Worm (Caenorhabditis elegans): ENCODE measurements around the gene F54D1.1.

The F54D1.1 gene

ce11 chrIV:11304970-11305369 is 43.3 kb downstream of the F54D1.1 start:
- TF ChIP-seq sma-9 (GFP tag; optimal IDR thresholded peaks at IDR 0.05), result no peak
- no peak for TF ChIP-seq sma-9 (tag; optimal IDR thresholded peaks at IDR 0.05)
- no peak for TF ChIP-seq ZK546.5 (tag; optimal IDR thresholded peaks at IDR 0.05)
- TF ChIP-seq nhr-237 (tag; optimal IDR thresholded peaks at IDR 0.05), result no peak
- no peak for TF ChIP-seq mbf-1 (tag; optimal IDR thresholded peaks at IDR 0.05)
- no peak for TF ChIP-seq nhr-11 (tag; optimal IDR thresholded peaks at IDR 0.05)
- no peak for TF ChIP-seq sem-4 (tag; optimal IDR thresholded peaks at IDR 0.05)
- TF ChIP-seq nhr-6 (tag; optimal IDR thresholded peaks at IDR 0.05), result no peak
- no peak for TF ChIP-seq blmp-1 (tag; optimal IDR thresholded peaks at IDR 0.05; ENCODE audit: insufficient read depth)
- no peak for TF ChIP-seq elt-1 (tag; optimal IDR thresholded peaks at IDR 0.05)
- TF ChIP-seq ztf-1 (GFP tag; conservative IDR thresholded peaks at IDR 0.05), result no peak
- no peak for TF ChIP-seq fos-1 (tag; optimal IDR thresholded peaks at IDR 0.05)
- no peak for TF ChIP-seq egl-27 (tag; optimal IDR thresholded peaks at IDR 0.05)
- no peak for TF ChIP-seq nhr-10 (tag; optimal IDR thresholded peaks at IDR 0.05)
- TF ChIP-seq ama-1 (optimal IDR thresholded peaks at IDR 0.05), result no peak
- TF ChIP-seq nhr-77 (tag; optimal IDR thresholded peaks at IDR 0.05), result no peak
- no peak for TF ChIP-seq ztf-4 (tag; optimal IDR thresholded peaks at IDR 0.05)
- no peak for TF ChIP-seq nhr-129 (tag; optimal IDR thresholded peaks at IDR 0.05)
- TF ChIP-seq sma-3 (GFP tag; optimal IDR thresholded peaks at IDR 0.05), result no peak

- TF ChIP-seq gmeb-1 (tag; optimal IDR thresholded peaks at IDR 0.05), result no peak
- TF ChIP-seq fos-1 (tag; optimal IDR thresholded peaks at IDR 0.05), result peak; percentile 10
Measured at ce11 chrIV:11306548-11306947, 44.9 kb downstream of the F54D1.1 start, which contains the start of gene B0035.13. TSS of gene B0035.13 (minus strand) at chrIV:11306720.

- no peak for TF ChIP-seq crh-2 (tag; optimal IDR thresholded peaks at IDR 0.05)
- TF ChIP-seq nhr-25 (tag; optimal IDR thresholded peaks at IDR 0.05), result no peak
- TF ChIP-seq nhr-21 (tag; optimal IDR thresholded peaks at IDR 0.05), result no peak
- TF ChIP-seq ama-1 (optimal IDR thresholded peaks at IDR 0.05), result no peak
- TF ChIP-seq lin-13 (GFP tag; optimal IDR thresholded peaks at IDR 0.05), result no peak
- no peak for TF ChIP-seq mbf-1 (tag; optimal IDR thresholded peaks at IDR 0.05)
- no peak for TF ChIP-seq nhr-237 (tag; optimal IDR thresholded peaks at IDR 0.05)
- no peak for TF ChIP-seq sem-4 (tag; optimal IDR thresholded peaks at IDR 0.05)
- no peak for TF ChIP-seq sma-3 (GFP tag; optimal IDR thresholded peaks at IDR 0.05)
- TF ChIP-seq unc-55 (GFP tag; optimal IDR thresholded peaks at IDR 0.05), result no peak
Measured at ce11 chrIV:11307770-11308169, 46.1 kb downstream of the F54D1.1 start.

- TF ChIP-seq nhr-237 (tag; optimal IDR thresholded peaks at IDR 0.05) (no peak), nhr-21 (tag; optimal IDR thresholded peaks at IDR 0.05) (no peak), nhr-11 (tag; optimal IDR thresholded peaks at IDR 0.05) (no peak), unc-55 (GFP tag; optimal IDR thresholded peaks at IDR 0.05) (peak; percentile 56), alr-1 (tag; optimal IDR thresholded peaks at IDR 0.05) (no peak), mab-5 (tag; optimal IDR thresholded peaks at IDR 0.05) (no peak), unc-39 (tag; optimal IDR thresholded peaks at IDR 0.05) (no peak), mdl-1 (tag; optimal IDR thresholded peaks at IDR 0.05) (no peak), elt-1 (tag; optimal IDR thresholded peaks at IDR 0.05) (no peak), sem-4 (tag; optimal IDR thresholded peaks at IDR 0.05) (no peak), R02D3.7 (tag; optimal IDR thresholded peaks at IDR 0.05) (no peak), dmd-4 (tag; optimal IDR thresholded peaks at IDR 0.05) (no peak), crh-2 (tag; optimal IDR thresholded peaks at IDR 0.05) (peak; percentile 6), zag-1 (tag; optimal IDR thresholded peaks at IDR 0.05) (no peak), ceh-82 (tag; optimal IDR thresholded peaks at IDR 0.05) (no peak), ztf-4 (tag; optimal IDR thresholded peaks at IDR 0.05) (no peak), gmeb-1 (tag; optimal IDR thresholded peaks at IDR 0.05) (no peak), nhr-129 (tag; optimal IDR thresholded peaks at IDR 0.05) (peak; percentile 43), lsy-2 (tag; optimal IDR thresholded peaks at IDR 0.05) (peak in 1 of 2 experiments; percentile 49), ztf-11 (tag; optimal IDR thresholded peaks at IDR 0.05) (no peak), nhr-6 (tag; optimal IDR thresholded peaks at IDR 0.05) (no peak), egl-27 (tag; optimal IDR thresholded peaks at IDR 0.05) (no peak), lin-39 (tag; optimal IDR thresholded peaks at IDR 0.05) (no peak), nhr-25 (tag; optimal IDR thresholded peaks at IDR 0.05) (no peak), nhr-77 (tag; optimal IDR thresholded peaks at IDR 0.05) (no peak), elt-3 (tag; optimal IDR thresholded peaks at IDR 0.05) (no peak), nhr-12 (tag; optimal IDR thresholded peaks at IDR 0.05) (no peak), sma-9 (GFP tag; optimal IDR thresholded peaks at IDR 0.05) (peak; percentile 27), sma-9 (tag; optimal IDR thresholded peaks at IDR 0.05) (no peak), ZK546.5 (tag; optimal IDR thresholded peaks at IDR 0.05) (no peak), mbf-1 (tag; optimal IDR thresholded peaks at IDR 0.05) (no peak), unc-62 (GFP tag; optimal IDR thresholded peaks at IDR 0.05) (no peak), lin-13 (GFP tag; optimal IDR thresholded peaks at IDR 0.05) (peak; percentile 41), peb-1 (tag; optimal IDR thresholded peaks at IDR 0.05) (no peak), F13H6.1 (tag; optimal IDR thresholded peaks at IDR 0.05) (peak; percentile 43), C34F6.9 (tag; optimal IDR thresholded peaks at IDR 0.05) (peak; percentile 57), snpc-4 (tag; optimal IDR thresholded peaks at IDR 0.05) (no peak), Y55F3AM.14 (GFP tag; optimal IDR thresholded peaks at IDR 0.05) (no peak), lin-11 (tag; optimal IDR thresholded peaks at IDR 0.05) (no peak), aly-2 (tag; optimal IDR thresholded peaks at IDR 0.05) (no peak), skn-1 (tag; optimal IDR thresholded peaks at IDR 0.05) (no peak)
Measured at ce11 chrIV:11310624-11311023, 49.0 kb downstream of the F54D1.1 start, which contains the start of gene znf-207. TSS of gene znf-207 (plus strand) at chrIV:11310972.

Measured in whole organism, L2 larva.